Fruit fly (Drosophila melanogaster) whole organism, embryonic: Measurements from ENCODE around the gene CG18265.

ENCODE experiments used
- CG10209 ChIP-seq: fragments of 200-800 bp; sonication (Bioruptor generic); optimal IDR thresholded peaks from 3 replicates; lab custom pipeline; 2017; ENCODE audit warnings: missing biosample characterization, mild to moderate bottlenecking, missing genetic modification characterization, missing genetic modification reagents
- CG11247 ChIP-seq: fragments of 200-800 bp; sonication (Bioruptor generic); IDR thresholded peaks from 2 replicates; pipeline ENCODE4 v1.3.6; 2022; ENCODE audit warnings: missing biosample characterization, missing genetic modification characterization
- CG11456 ChIP-seq: fragments of 200-800 bp; sonication (Bioruptor generic); IDR thresholded peaks from 3 replicates; pipeline ENCODE4 v1.3.6; 2022; ENCODE audit warnings: missing biosample characterization, missing genetic modification characterization
- CG12236 ChIP-seq: fragments of 200-800 bp; sonication (Bioruptor generic); optimal IDR thresholded peaks from 2 replicates; lab custom pipeline; 2016; ENCODE audit warnings: missing biosample characterization, missing genetic modification characterization
- CG15073 ChIP-seq: fragments of 200-800 bp; sonication (Bioruptor generic); optimal IDR thresholded peaks from 2 replicates; lab custom pipeline; 2016; ENCODE audit warnings: missing biosample characterization, missing genetic modification characterization
- CG1602 ChIP-seq: fragments of 200-800 bp; sonication (Bioruptor generic); optimal IDR thresholded peaks from 3 replicates; lab custom pipeline; 2016; ENCODE audit warnings: missing biosample characterization, missing genetic modification characterization
- CG16779 ChIP-seq: fragments of 200-800 bp; sonication (Bioruptor generic); IDR thresholded peaks from 2 replicates; pipeline ENCODE4 v1.3.6; 2022; ENCODE audit warnings: missing biosample characterization, missing genetic modification characterization
- CG17829 ChIP-seq: fragments of 200-800 bp; optimal IDR thresholded peaks from 2 replicates; lab custom pipeline; 2019; ENCODE audit warnings: missing biosample characterization, mild to moderate bottlenecking, missing genetic modification characterization, moderate library complexity
- CG17912 ChIP-seq: fragments of 200-800 bp; sonication (Bioruptor generic); optimal IDR thresholded peaks from 2 replicates; lab custom pipeline; 2018; ENCODE audit warnings: missing biosample characterization, mild to moderate bottlenecking, missing genetic modification characterization
- CG2712 ChIP-seq: fragments of 200-800 bp; optimal IDR thresholded peaks from 3 replicates; lab custom pipeline; 2019; ENCODE audit warnings: missing biosample characterization, mild to moderate bottlenecking, missing genetic modification characterization, moderate library complexity
- CG30403 ChIP-seq: fragments of 200-800 bp; sonication (Bioruptor generic); optimal IDR thresholded peaks from 3 replicates; lab custom pipeline; 2016; ENCODE audit warnings: missing biosample characterization, missing genetic modification characterization
- CG30431 ChIP-seq: fragments of 200-800 bp; sonication (Bioruptor generic); optimal IDR thresholded peaks from 2 replicates; lab custom pipeline; 2017; ENCODE audit warnings: missing biosample characterization, missing genetic modification characterization
- CG31224 ChIP-seq: fragments of 200-800 bp; sonication (Bioruptor generic); IDR thresholded peaks from 2 replicates; pipeline ENCODE4 v1.3.6; 2022; ENCODE audit warnings: missing biosample characterization, missing genetic modification characterization
- CG34422 ChIP-seq: fragments of 200-800 bp; sonication (Bioruptor generic); IDR thresholded peaks from 3 replicates; pipeline ENCODE4 v1.3.6; 2022; ENCODE audit warnings: missing biosample characterization, missing genetic modification characterization
- CG3847 ChIP-seq: fragments of 200-800 bp; sonication (Bioruptor generic); IDR thresholded peaks from 2 replicates; pipeline ENCODE4 v1.3.6; 2022; ENCODE audit warnings: missing biosample characterization, missing genetic modification characterization
- CG5180 ChIP-seq: fragments of 200-800 bp; sonication (Bioruptor generic); optimal IDR thresholded peaks from 3 replicates; lab custom pipeline; 2017; ENCODE audit warnings: missing biosample characterization, missing genetic modification characterization, mild to moderate bottlenecking, moderate library complexity, missing genetic modification reagents
- CG6683 ChIP-seq: fragments of 200-800 bp; sonication (Bioruptor generic); optimal IDR thresholded peaks from 2 replicates; lab custom pipeline; 2017; ENCODE audit warnings: missing biosample characterization, mild to moderate bottlenecking, missing genetic modification characterization, missing genetic modification reagents
- CG7372 ChIP-seq: fragments of 200-800 bp; sonication (Bioruptor generic); IDR thresholded peaks from 2 replicates; pipeline ENCODE4 v1.3.6; 2022; ENCODE audit warnings: missing biosample characterization, missing genetic modification characterization
- Dll ChIP-seq: fragments of 200-800 bp; sonication (Bioruptor generic); IDR thresholded peaks from 4 replicates; pipeline ENCODE4 v1.3.6; 2022; ENCODE audit warnings: missing biosample characterization, missing genetic modification characterization; ENCODE audit not compliant: partially characterized antibody
- Doc3 ChIP-seq: fragments of 200-800 bp; sonication (Bioruptor generic); IDR thresholded peaks from 3 replicates; pipeline ENCODE4 v1.3.6; 2022; ENCODE audit warnings: missing biosample characterization, missing genetic modification characterization; ENCODE audit not compliant: partially characterized antibody
- Ets97D ChIP-seq: fragments of 200-800 bp; sonication (Bioruptor generic); optimal IDR thresholded peaks from 3 replicates; lab custom pipeline; 2016; ENCODE audit warnings: missing biosample characterization, missing genetic modification characterization
- Gsc ChIP-seq: fragments of 200-800 bp; sonication (Bioruptor generic); IDR thresholded peaks from 2 replicates; pipeline ENCODE4 v1.3.6; 2022; ENCODE audit warnings: missing biosample characterization, missing genetic modification characterization
- HLHmδ ChIP-seq: fragments of 200-800 bp; sonication (Bioruptor generic); optimal IDR thresholded peaks from 2 replicates; lab custom pipeline; 2018; ENCODE audit warnings: missing biosample characterization, mild to moderate bottlenecking, missing genetic modification characterization, moderate library complexity
- Hey ChIP-seq: fragments of 200-800 bp; sonication (Bioruptor generic); optimal IDR thresholded peaks from 3 replicates; lab custom pipeline; 2018; ENCODE audit warnings: missing biosample characterization, mild to moderate bottlenecking, missing genetic modification characterization
- HmgD ChIP-seq: fragments of 200-800 bp; sonication (Bioruptor generic); optimal IDR thresholded peaks from 3 replicates; lab custom pipeline; 2016; ENCODE audit warnings: missing biosample characterization, missing genetic modification characterization
- MBD-R2 ChIP-seq: fragments of 200-800 bp; sonication (Bioruptor generic); IDR thresholded peaks from 2 replicates; pipeline ENCODE4 v1.3.6; 2022; ENCODE audit warnings: missing biosample characterization, missing genetic modification characterization
- MTF-1 ChIP-seq: fragments of 200-800 bp; sonication (Bioruptor generic); optimal IDR thresholded peaks from 2 replicates; lab custom pipeline; 2018; ENCODE audit warnings: missing biosample characterization, mild to moderate bottlenecking, missing genetic modification characterization, borderline replicate concordance
- Nf-YA ChIP-seq: fragments of 200-800 bp; sonication (Bioruptor generic); IDR thresholded peaks from 2 replicates; pipeline ENCODE4 v1.3.6; 2022; ENCODE audit warnings: missing biosample characterization, missing genetic modification characterization
- Opbp ChIP-seq: fragments of 200-800 bp; sonication (Bioruptor generic); IDR thresholded peaks from 3 replicates; pipeline ENCODE4 v1.3.6; 2022; ENCODE audit warnings: missing biosample characterization, missing genetic modification characterization; ENCODE audit not compliant: partially characterized antibody
- Ravus ChIP-seq: fragments of 200-800 bp; sonication (Bioruptor generic); IDR thresholded peaks from 2 replicates; pipeline ENCODE4 v1.3.6; 2022; ENCODE audit warnings: missing biosample characterization, missing genetic modification characterization
- Six4 ChIP-seq: fragments of 200-800 bp; sonication (Bioruptor generic); optimal IDR thresholded peaks from 2 replicates; lab custom pipeline; 2016; ENCODE audit warnings: missing biosample characterization, missing genetic modification characterization
- Ssrp ChIP-seq: fragments of 200-800 bp; sonication (Bioruptor generic); optimal IDR thresholded peaks from 2 replicates; lab custom pipeline; 2018; ENCODE audit warnings: missing biosample characterization, mild to moderate bottlenecking, missing genetic modification characterization, moderate library complexity
- abd-A ChIP-seq: fragments of 200-800 bp; sonication (Bioruptor generic); optimal IDR thresholded peaks from 3 replicates; lab custom pipeline; 2019; ENCODE audit warnings: missing biosample characterization, mild to moderate bottlenecking, missing genetic modification characterization, moderate library complexity
- br ChIP-seq: fragments of >200 bp; optimal IDR thresholded peaks from 2 replicates; lab custom pipeline; 2017
- caup ChIP-seq: fragments of 200-800 bp; sonication (Bioruptor generic); optimal IDR thresholded peaks from 3 replicates; lab custom pipeline; 2017; ENCODE audit warnings: missing biosample characterization, mild to moderate bottlenecking, missing genetic modification characterization, moderate library complexity; ENCODE audit not compliant: severe bottlenecking
- crc ChIP-seq: fragments of 200-800 bp; sonication (Bioruptor generic); optimal IDR thresholded peaks from 2 replicates; lab custom pipeline; 2016; ENCODE audit warnings: missing biosample characterization, missing genetic modification characterization
- crol ChIP-seq: fragments of 200-800 bp; sonication (Bioruptor generic); IDR thresholded peaks from 2 replicates; pipeline ENCODE4 v1.3.6; 2022; ENCODE audit warnings: missing biosample characterization, missing genetic modification characterization
- da ChIP-seq: fragments of 200-800 bp; sonication (Bioruptor generic); optimal IDR thresholded peaks from 2 replicates; lab custom pipeline; 2016; ENCODE audit warnings: missing biosample characterization, missing genetic modification characterization
- dan ChIP-seq: fragments of 200-800 bp; sonication (Bioruptor generic); IDR thresholded peaks from 2 replicates; pipeline ENCODE4 v1.3.6; 2022; ENCODE audit warnings: missing biosample characterization, missing genetic modification characterization
- gem ChIP-seq: fragments of 200-800 bp; sonication (Bioruptor generic); optimal IDR thresholded peaks from 2 replicates; lab custom pipeline; 2019; ENCODE audit warnings: missing biosample characterization, mild to moderate bottlenecking, missing genetic modification characterization, moderate library complexity
- gfzf ChIP-seq: fragments of 200-800 bp; sonication (Bioruptor generic); optimal IDR thresholded peaks from 2 replicates; lab custom pipeline; 2016; ENCODE audit warnings: missing biosample characterization, mild to moderate bottlenecking, missing genetic modification characterization, moderate library complexity
- insv ChIP-seq, 2 experiments: fragments of 200-800 bp; sonication (Bioruptor generic); optimal IDR thresholded peaks; 3 replicates each; lab custom pipeline; 2016 to 2018; ENCODE audit warnings: missing biosample characterization in 2 of 2, missing genetic modification characterization in 2 of 2
- lilli ChIP-seq: fragments of 200-800 bp; sonication (Bioruptor generic); optimal IDR thresholded peaks from 3 replicates; lab custom pipeline; 2016; ENCODE audit warnings: missing biosample characterization, missing genetic modification characterization
- mam ChIP-seq: fragments of 200-800 bp; sonication (Bioruptor generic); optimal IDR thresholded peaks from 3 replicates; lab custom pipeline; 2016; ENCODE audit warnings: missing biosample characterization, missing genetic modification characterization
- repo ChIP-seq: fragments of 200-800 bp; sonication (Bioruptor generic); optimal IDR thresholded peaks from 2 replicates; lab custom pipeline; 2016; ENCODE audit warnings: missing biosample characterization, missing genetic modification characterization
- rib ChIP-seq: fragments of 200-800 bp; sonication (Bioruptor generic); IDR thresholded peaks from 2 replicates; pipeline ENCODE4 v1.3.6; 2022; ENCODE audit warnings: missing biosample characterization, missing genetic modification characterization
- ro ChIP-seq: fragments of 200-800 bp; sonication (Bioruptor generic); IDR thresholded peaks from 2 replicates; pipeline ENCODE4 v1.3.6; 2022; ENCODE audit warnings: missing biosample characterization, missing genetic modification characterization
- sc ChIP-seq, 3 experiments: fragments of >200 bp in 2 of 3; fragments of 200-800 bp in 1 of 3; sonication (Bioruptor generic) in 1 of 3; optimal IDR thresholded peaks; 2 replicates in 2 of 3; 3 replicates in 1 of 3; lab custom pipeline; 2017; ENCODE audit warnings: mild to moderate bottlenecking in 1 of 3, missing biosample characterization in 1 of 3, missing genetic modification characterization in 1 of 3, missing genetic modification reagents in 1 of 3
- sens ChIP-seq: fragments of 200-800 bp; sonication (Bioruptor generic); peaks from one replicate; lab custom pipeline; 2016; ENCODE audit warnings: missing biosample characterization, missing genetic modification characterization
- ssp ChIP-seq: fragments of 200-800 bp; sonication (Bioruptor generic); IDR thresholded peaks from 2 replicates; pipeline ENCODE4 v1.3.6; 2022; ENCODE audit warnings: missing biosample characterization, missing genetic modification characterization
- zfh2 ChIP-seq: fragments of 200-800 bp; sonication (Bioruptor generic); optimal IDR thresholded peaks from 2 replicates; lab custom pipeline; 2016; ENCODE audit warnings: missing biosample characterization, missing genetic modification characterization

The CG18265 gene

dm6 chr3L:17458856-17459518 is 19.8 kb downstream of the CG18265 start (continued):
- no peak for TF ChIP-seq crc (GFP tag; lab: Kevin White, UChicago)
- no peak for TF ChIP-seq CG7372
- TF ChIP-seq rib (GFP tag; lab: Robert Waterston, UW), result no peak
- TF ChIP-seq CG2712 (tag; lab: Kevin White, UChicago), result peak; percentile 66
- TF ChIP-seq Ssrp (tag; lab: Kevin White, UChicago), result peak; percentile 43
- no peak for TF ChIP-seq ro
- peak; percentile 81 for TF ChIP-seq sens (GFP tag; lab: Kevin White, UChicago)
- TF ChIP-seq CG10209 (GFP tag; lab: Kevin White, UChicago), result peak; percentile 25
- TF ChIP-seq CG34422 (GFP tag; lab: Robert Waterston, UW), result no peak
- no peak for TF ChIP-seq ssp (GFP tag; lab: Robert Waterston, UW)
- no peak for TF ChIP-seq CG30431
- peak; percentile 28 for TF ChIP-seq lilli (GFP tag; lab: Kevin White, UChicago)
- TF ChIP-seq CG11247 (GFP tag; lab: Robert Waterston, UW), result no peak
- peak; percentile 0 for TF ChIP-seq caup (GFP tag; lab: Kevin White, UChicago)
- TF ChIP-seq insv (GFP tag; optimal IDR thresholded peaks at IDR 0.05; lab: Kevin White, UChicago), result no peak
- TF ChIP-seq HmgD, result no peak
- no peak for TF ChIP-seq gfzf (GFP tag; lab: Kevin White, UChicago)
- TF ChIP-seq br (lab: Kevin White, UChicago), result no peak
- TF ChIP-seq CG17829 (tag; lab: Kevin White, UChicago), result peak; percentile 38
- TF ChIP-seq Nf-YA, result no peak
- no peak for TF ChIP-seq zfh2
- no peak for TF ChIP-seq dan (GFP tag; lab: Robert Waterston, UW)
- TF ChIP-seq Hey (tag; lab: Kevin White, UChicago), result no peak
- TF ChIP-seq crol (GFP tag; lab: Robert Waterston, UW), result peak; percentile 77
- TF ChIP-seq Dll (GFP tag; lab: Robert Waterston, UW), result no peak
- no peak for TF ChIP-seq CG5180 (GFP tag; lab: Kevin White, UChicago)
- TF ChIP-seq Ravus (GFP tag; lab: Robert Waterston, UW), result no peak
- TF ChIP-seq CG3847, result no peak
- no peak for TF ChIP-seq CG16779 (GFP tag; lab: Robert Waterston, UW)
- no peak for TF ChIP-seq Gsc (GFP tag; lab: Robert Waterston, UW)
- no peak for TF ChIP-seq CG12236 (GFP tag; lab: Kevin White, UChicago)
- peak; percentile 37 for TF ChIP-seq abd-A (tag; lab: Kevin White, UChicago)
- TF ChIP-seq repo, result no peak
- no peak for TF ChIP-seq sc (optimal IDR thresholded peaks at IDR 0.05; lab: Kevin White, UChicago)
- no peak for TF ChIP-seq sc (GFP tag; optimal IDR thresholded peaks at IDR 0.05; lab: Kevin White, UChicago)
- TF ChIP-seq CG31224 (GFP tag; lab: Robert Waterston, UW), result no peak
- no peak for TF ChIP-seq CG15073
- TF ChIP-seq gem (tag; lab: Kevin White, UChicago), result peak; percentile 63
- no peak for TF ChIP-seq HLHmδ (GFP tag; lab: Kevin White, UChicago)
- no peak for TF ChIP-seq MTF-1 (GFP tag; lab: Kevin White, UChicago)
- TF ChIP-seq CG11456 (GFP tag; lab: Robert Waterston, UW), result no peak
- TF ChIP-seq Opbp (GFP tag; lab: Robert Waterston, UW), result no peak
- TF ChIP-seq CG6683 (GFP tag; lab: Kevin White, UChicago), result peak; percentile 11
- no peak for TF ChIP-seq mam (GFP tag; lab: Kevin White, UChicago)
- no peak for TF ChIP-seq Doc3
- TF ChIP-seq CG17912 (GFP tag; lab: Kevin White, UChicago), result no peak
- TF ChIP-seq Ets97D (GFP tag; lab: Kevin White, UChicago), result no peak
- no peak for TF ChIP-seq CG1602
- no peak for TF ChIP-seq MBD-R2 (GFP tag; lab: Robert Waterston, UW)
- TF ChIP-seq Six4 (GFP tag; lab: Kevin White, UChicago), result no peak
- TF ChIP-seq CG30403 (GFP tag; lab: Kevin White, UChicago), result peak; percentile 32
- no peak for TF ChIP-seq da (GFP tag; lab: Kevin White, UChicago)
